Worm (Caenorhabditis elegans): Measurements from ENCODE around the gene C50E3.12.

DNA sequence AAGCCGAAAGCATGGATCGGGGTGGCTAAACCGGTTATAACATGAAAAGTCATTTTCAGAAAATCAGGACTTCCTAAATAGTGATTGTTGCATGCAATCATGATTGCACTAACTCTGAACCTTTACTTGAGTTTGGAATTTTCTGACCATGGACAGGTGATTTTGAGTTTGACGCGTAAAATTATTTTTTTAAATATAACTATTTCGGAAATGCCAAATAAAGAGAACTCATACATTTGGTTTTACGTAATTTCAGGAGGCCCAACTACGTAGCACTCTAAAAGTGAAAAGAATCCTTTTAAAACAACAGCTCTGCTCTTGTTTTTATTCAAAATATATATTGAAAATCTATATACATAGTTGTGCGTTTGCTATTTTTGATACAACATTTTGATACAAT lies 29.9 kb upstream of the C50E3.12 start, which contains the start of gene srh-234:
- no peak for TF ChIP-seq R02D3.7 (tag; optimal IDR thresholded peaks at IDR 0.05)
- no peak for TF ChIP-seq aly-2 (tag; optimal IDR thresholded peaks at IDR 0.05)
- TF ChIP-seq egl-27 (tag; optimal IDR thresholded peaks at IDR 0.05) = no peak
- TF ChIP-seq fos-1 (tag; optimal IDR thresholded peaks at IDR 0.05) = no peak
- no peak for TF ChIP-seq lin-39 (tag; optimal IDR thresholded peaks at IDR 0.05)
- TF ChIP-seq ama-1 (optimal IDR thresholded peaks at IDR 0.05) = no peak

Measured in whole organism, L3 larva.